Fruit fly (Drosophila melanogaster) whole organism: ENCODE results near the gene sds22.

Experiments used
- Dll ChIP-seq: fragments of >200 bp; optimal IDR thresholded peaks from 2 replicates; lab custom pipeline; 2017
- EcR ChIP-seq, 2 experiments: fragments of >200 bp; optimal IDR thresholded peaks; 2 replicates each; lab custom pipeline; 2017; ENCODE audit warnings: missing biosample characterization in 2 of 2, missing genetic modification characterization in 2 of 2, missing genetic modification reagents in 2 of 2

DNA sequence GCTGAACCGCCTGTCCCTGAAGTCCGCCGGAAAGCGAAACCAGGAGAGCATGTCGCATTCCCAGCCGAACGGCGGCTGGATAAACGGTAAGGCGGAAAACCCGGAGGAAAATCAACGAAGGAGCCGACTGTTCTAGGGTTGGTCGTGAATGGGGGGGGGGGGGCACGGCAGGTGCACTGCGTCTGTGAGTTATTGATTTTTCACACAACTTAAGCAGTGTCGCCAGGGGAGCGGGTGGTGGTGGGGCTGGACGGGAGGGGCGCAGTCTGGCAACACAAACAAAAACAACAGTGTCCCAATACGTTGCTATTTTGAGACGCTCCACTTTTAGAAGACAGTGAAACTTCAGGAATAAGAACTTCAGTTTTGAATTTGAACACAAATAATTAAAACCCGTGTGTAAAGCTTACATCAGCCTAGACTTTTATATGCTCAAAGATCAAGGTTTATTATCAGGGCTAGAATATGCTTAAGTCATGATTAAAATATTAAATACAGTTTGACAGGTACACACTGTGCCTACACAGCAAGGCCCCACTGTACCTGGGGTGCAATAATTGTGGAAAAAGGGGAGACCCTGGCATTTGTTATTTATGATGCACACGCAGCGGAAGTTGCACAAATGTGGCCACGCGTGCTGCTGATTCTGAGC is 5.1 kb upstream of the sds22 start:
- TF ChIP-seq Dll: no peak
- no peak for TF ChIP-seq EcR (GFP tag; optimal IDR thresholded peaks at IDR 0.05; lab: Kevin White, UChicago)
